Worm (Caenorhabditis elegans) whole organism, L4 larva: Measurements from ENCODE around the gene gna-1.

Experiments
- ceh-82 ChIP-seq: sonication (generic microtip); optimal IDR thresholded peaks from 2 replicates; lab custom pipeline; 2017; ENCODE audit warnings: missing biosample characterization, missing genetic modification characterization
- daf-12 ChIP-seq: fragments of 150-350 bp; optimal IDR thresholded peaks from 2 replicates; lab custom pipeline; 2014; ENCODE audit warnings: missing biosample characterization, missing genetic modification reagents, missing genetic modification characterization
- fkh-10 ChIP-seq: fragments of 150-350 bp; optimal IDR thresholded peaks from 2 replicates; lab custom pipeline; 2014; ENCODE audit warnings: missing biosample characterization, missing genetic modification reagents, missing genetic modification characterization
- hlh-30 ChIP-seq: sonication (generic microtip); optimal IDR thresholded peaks from 2 replicates; lab custom pipeline; 2017; ENCODE audit warnings: antibody characterized with exemption, mild to moderate bottlenecking, missing genetic modification characterization, missing compliant biosample characterization; ENCODE audit not compliant: insufficient read depth
- nhr-11 ChIP-seq: fragments of 150-350 bp; optimal IDR thresholded peaks from 2 replicates; lab custom pipeline; 2014; ENCODE audit warnings: missing biosample characterization, missing genetic modification characterization
- nhr-237 ChIP-seq: sonication (generic microtip); optimal IDR thresholded peaks from 2 replicates; lab custom pipeline; 2017; ENCODE audit warnings: missing biosample characterization, missing genetic modification characterization
- snpc-4 ChIP-seq: fragments of 150-350 bp; optimal IDR thresholded peaks from 2 replicates; lab custom pipeline; 2014; ENCODE audit warnings: missing biosample characterization, missing genetic modification characterization

- TF ChIP-seq nhr-11 (no peak), fkh-10 (GFP tag; lab: Kevin White, UChicago) (no peak), nhr-237 (tag; lab: Kevin White, UChicago) (no peak), hlh-30 (no peak), daf-12 (no peak), snpc-4 (tag; lab: Kevin White, UChicago) (no peak), ceh-82 (tag; lab: Kevin White, UChicago) (no peak)
Measured at ce11 chrV:10292819-10293357, 27.1 kb downstream of the gna-1 start, which contains the start of gene col-149.
